Fruit fly (Drosophila melanogaster) whole organism, embryonic: Measurements from ENCODE around the gene Polr2G.
A peak's percentile ranks its signal among the peaks of the same experiment; 100 is the strongest.

Experiments
- Blimp-1 ChIP-seq: fragments of 200-800 bp; sonication (Bioruptor generic); optimal IDR thresholded peaks from 3 replicates; lab custom pipeline; 2018; ENCODE audit warnings: missing biosample characterization, missing genetic modification characterization, mild to moderate bottlenecking, moderate library complexity, missing genetic modification reagents
- CG10565 ChIP-seq: fragments of 200-800 bp; sonication (Bioruptor generic); optimal IDR thresholded peaks from 3 replicates; lab custom pipeline; 2016; ENCODE audit warnings: missing biosample characterization, mild to moderate bottlenecking, missing genetic modification characterization
- CG11247 ChIP-seq: fragments of 200-800 bp; sonication (Bioruptor generic); IDR thresholded peaks from 2 replicates; pipeline ENCODE4 v1.3.6; 2022; ENCODE audit warnings: missing biosample characterization, missing genetic modification characterization
- CG11398 ChIP-seq: fragments of 200-800 bp; sonication (Bioruptor generic); optimal IDR thresholded peaks from 2 replicates; lab custom pipeline; 2016; ENCODE audit warnings: missing biosample characterization, missing genetic modification characterization
- CG11456 ChIP-seq: fragments of 200-800 bp; sonication (Bioruptor generic); IDR thresholded peaks from 3 replicates; pipeline ENCODE4 v1.3.6; 2022; ENCODE audit warnings: missing biosample characterization, missing genetic modification characterization
- CG11695 ChIP-seq: fragments of 200-800 bp; sonication (Bioruptor generic); IDR thresholded peaks from 3 replicates; pipeline ENCODE4 v1.3.6; 2022; ENCODE audit warnings: missing biosample characterization, missing genetic modification characterization
- CG12155 ChIP-seq: fragments of 200-800 bp; sonication (Bioruptor generic); optimal IDR thresholded peaks from 3 replicates; lab custom pipeline; 2016; ENCODE audit warnings: missing biosample characterization, missing genetic modification characterization
- CG12942 ChIP-seq: fragments of 200-800 bp; sonication (Bioruptor generic); optimal IDR thresholded peaks from 3 replicates; lab custom pipeline; 2016; ENCODE audit warnings: missing biosample characterization, missing genetic modification characterization
- CG13287 ChIP-seq: fragments of 200-800 bp; sonication (Bioruptor generic); IDR thresholded peaks from 2 replicates; pipeline ENCODE4 v1.3.6; 2022; ENCODE audit warnings: missing biosample characterization, missing genetic modification characterization; ENCODE audit not compliant: partially characterized antibody
- CG14014 ChIP-seq: fragments of 200-800 bp; sonication (Bioruptor generic); IDR thresholded peaks from 2 replicates; pipeline ENCODE4 v1.3.6; 2022; ENCODE audit warnings: missing biosample characterization, missing genetic modification characterization
- CG14441 ChIP-seq: fragments of 200-800 bp; sonication (Bioruptor generic); IDR thresholded peaks from 2 replicates; pipeline ENCODE4 v1.3.6; 2022; ENCODE audit warnings: missing biosample characterization, missing genetic modification characterization
- CG17568 ChIP-seq: fragments of 200-800 bp; sonication (Bioruptor generic); optimal IDR thresholded peaks from 2 replicates; lab custom pipeline; 2018; ENCODE audit warnings: missing biosample characterization, mild to moderate bottlenecking, missing genetic modification characterization, moderate library complexity
- CG2116 ChIP-seq: fragments of 200-800 bp; sonication (Bioruptor generic); optimal IDR thresholded peaks from 3 replicates; lab custom pipeline; 2018; ENCODE audit warnings: missing biosample characterization, mild to moderate bottlenecking, missing genetic modification characterization
- CG2129 ChIP-seq: fragments of 200-800 bp; sonication (Bioruptor generic); IDR thresholded peaks from 2 replicates; pipeline ENCODE4 v1.3.6; 2022; ENCODE audit warnings: missing biosample characterization, missing genetic modification characterization; ENCODE audit not compliant: partially characterized antibody
- CG2202 ChIP-seq: fragments of 200-800 bp; sonication (Bioruptor generic); optimal IDR thresholded peaks from 2 replicates; lab custom pipeline; 2018; ENCODE audit warnings: missing biosample characterization, mild to moderate bottlenecking, missing genetic modification characterization
- CG2889 ChIP-seq: fragments of 200-800 bp; sonication (Bioruptor generic); IDR thresholded peaks from 3 replicates; pipeline ENCODE4 v1.3.6; 2022; ENCODE audit warnings: missing biosample characterization, missing genetic modification characterization
- CG31224 ChIP-seq: fragments of 200-800 bp; sonication (Bioruptor generic); IDR thresholded peaks from 2 replicates; pipeline ENCODE4 v1.3.6; 2022; ENCODE audit warnings: missing biosample characterization, missing genetic modification characterization
- CG4328 ChIP-seq: fragments of 200-800 bp; sonication (Bioruptor generic); optimal IDR thresholded peaks from 3 replicates; lab custom pipeline; 2017; ENCODE audit warnings: missing biosample characterization, missing genetic modification reagents, missing genetic modification characterization
- CG5180 ChIP-seq: fragments of 200-800 bp; sonication (Bioruptor generic); optimal IDR thresholded peaks from 3 replicates; lab custom pipeline; 2017; ENCODE audit warnings: missing biosample characterization, missing genetic modification characterization, mild to moderate bottlenecking, moderate library complexity, missing genetic modification reagents
- CG5245 ChIP-seq: fragments of 200-800 bp; sonication (Bioruptor generic); optimal IDR thresholded peaks from 3 replicates; lab custom pipeline; 2016; ENCODE audit warnings: missing biosample characterization, missing genetic modification characterization
- CG6791 ChIP-seq: fragments of 200-800 bp; sonication (Bioruptor generic); IDR thresholded peaks from 3 replicates; pipeline ENCODE4 v1.3.6; 2022; ENCODE audit warnings: missing biosample characterization, missing genetic modification characterization; ENCODE audit not compliant: partially characterized antibody
- CG7372 ChIP-seq: fragments of 200-800 bp; sonication (Bioruptor generic); IDR thresholded peaks from 2 replicates; pipeline ENCODE4 v1.3.6; 2022; ENCODE audit warnings: missing biosample characterization, missing genetic modification characterization
- CG8388 ChIP-seq: fragments of 200-800 bp; sonication (Bioruptor generic); optimal IDR thresholded peaks from 2 replicates; lab custom pipeline; 2019; ENCODE audit warnings: missing biosample characterization, mild to moderate bottlenecking, missing genetic modification characterization, moderate library complexity
- CG9817 ChIP-seq: fragments of 200-800 bp; sonication (Bioruptor generic); optimal IDR thresholded peaks from 2 replicates; lab custom pipeline; 2018; ENCODE audit warnings: missing biosample characterization, mild to moderate bottlenecking, missing genetic modification characterization, moderate library complexity
- Dbx ChIP-seq: fragments of 200-800 bp; sonication (Bioruptor generic); IDR thresholded peaks from 3 replicates; pipeline ENCODE4 v1.3.6; 2022; ENCODE audit warnings: missing biosample characterization, missing genetic modification characterization
- Fer1 ChIP-seq: fragments of 200-800 bp; sonication (Bioruptor generic); optimal IDR thresholded peaks from 2 replicates; lab custom pipeline; 2017; ENCODE audit warnings: missing biosample characterization, mild to moderate bottlenecking, missing genetic modification characterization
- Fer2 ChIP-seq: fragments of 200-800 bp; sonication (Bioruptor generic); optimal IDR thresholded peaks from 2 replicates; lab custom pipeline; 2018; ENCODE audit warnings: missing biosample characterization, mild to moderate bottlenecking, missing genetic modification characterization, moderate library complexity
- Hsf ChIP-seq: fragments of 200-800 bp; sonication (Bioruptor generic); optimal IDR thresholded peaks from 3 replicates; lab custom pipeline; 2016; ENCODE audit warnings: missing biosample characterization, missing genetic modification characterization
- Lhr ChIP-seq: fragments of 200-800 bp; sonication (Bioruptor generic); optimal IDR thresholded peaks from 3 replicates; lab custom pipeline; 2017; ENCODE audit warnings: mild to moderate bottlenecking, missing biosample characterization, missing genetic modification reagents, missing genetic modification characterization
- Oaz ChIP-seq: fragments of 200-800 bp; sonication (Bioruptor generic); IDR thresholded peaks from 2 replicates; pipeline ENCODE4 v1.3.6; 2022; ENCODE audit warnings: missing biosample characterization, missing genetic modification characterization
- Pdp1 ChIP-seq, 2 experiments: fragments of 200-800 bp; sonication (Bioruptor generic); optimal IDR thresholded peaks; 3 replicates each; lab custom pipeline; 2016; ENCODE audit warnings: missing biosample characterization in 2 of 2, missing genetic modification characterization in 2 of 2, mild to moderate bottlenecking in 1 of 2, moderate library complexity in 1 of 2
- Sin3A ChIP-seq: fragments of >200 bp; optimal IDR thresholded peaks from 2 replicates; lab custom pipeline; 2018
- ash1 ChIP-seq: fragments of 200-800 bp; sonication (Bioruptor generic); optimal IDR thresholded peaks from 2 replicates; lab custom pipeline; 2018; ENCODE audit warnings: missing biosample characterization, mild to moderate bottlenecking, missing genetic modification characterization
- bigmax ChIP-seq: fragments of 200-800 bp; sonication (Bioruptor generic); optimal IDR thresholded peaks from 2 replicates; lab custom pipeline; 2018; ENCODE audit warnings: missing biosample characterization, mild to moderate bottlenecking, missing genetic modification characterization
- chif ChIP-seq, 2 experiments: fragments of 200-800 bp; sonication (Bioruptor generic); optimal IDR thresholded peaks; 3 replicates each; lab custom pipeline; 2016; ENCODE audit warnings: missing biosample characterization in 2 of 2, missing genetic modification characterization in 2 of 2
- dan ChIP-seq: fragments of 200-800 bp; sonication (Bioruptor generic); IDR thresholded peaks from 2 replicates; pipeline ENCODE4 v1.3.6; 2022; ENCODE audit warnings: missing biosample characterization, missing genetic modification characterization
- dysf ChIP-seq: fragments of 200-800 bp; sonication (Bioruptor generic); IDR thresholded peaks from 3 replicates; pipeline ENCODE4 v1.3.6; 2022; ENCODE audit warnings: missing biosample characterization, missing genetic modification characterization
- ems ChIP-seq: fragments of 200-800 bp; sonication (Bioruptor generic); optimal IDR thresholded peaks from 3 replicates; lab custom pipeline; 2016; ENCODE audit warnings: missing biosample characterization, missing genetic modification characterization
- gfzf ChIP-seq: fragments of 200-800 bp; sonication (Bioruptor generic); optimal IDR thresholded peaks from 2 replicates; lab custom pipeline; 2016; ENCODE audit warnings: missing biosample characterization, mild to moderate bottlenecking, missing genetic modification characterization, moderate library complexity
- nom ChIP-seq: fragments of 200-800 bp; sonication (Bioruptor generic); optimal IDR thresholded peaks from 2 replicates; lab custom pipeline; 2017; ENCODE audit warnings: missing biosample characterization, missing genetic modification characterization, mild to moderate bottlenecking, moderate library complexity, missing genetic modification reagents
- otp ChIP-seq: fragments of 200-800 bp; sonication (Bioruptor generic); IDR thresholded peaks from 3 replicates; pipeline ENCODE4, ENCODE4 v1.3.6; 2022; ENCODE audit warnings: missing biosample characterization, missing genetic modification characterization
- pfk ChIP-seq: fragments of 200-800 bp; sonication (Bioruptor generic); optimal IDR thresholded peaks from 2 replicates; lab custom pipeline; 2018; ENCODE audit warnings: missing biosample characterization, mild to moderate bottlenecking, missing genetic modification characterization, moderate library complexity
- pros ChIP-seq: fragments of 200-800 bp; sonication (Bioruptor generic); optimal IDR thresholded peaks from 3 replicates; lab custom pipeline; 2019; ENCODE audit warnings: missing biosample characterization, mild to moderate bottlenecking, missing genetic modification characterization, moderate library complexity
- psq ChIP-seq: fragments of 200-800 bp; sonication (Bioruptor generic); optimal IDR thresholded peaks from 2 replicates; lab custom pipeline; 2017; ENCODE audit warnings: missing biosample characterization, missing genetic modification characterization
- rib ChIP-seq: fragments of 200-800 bp; sonication (Bioruptor generic); IDR thresholded peaks from 2 replicates; pipeline ENCODE4 v1.3.6; 2022; ENCODE audit warnings: missing biosample characterization, missing genetic modification characterization
- ro ChIP-seq: fragments of 200-800 bp; sonication (Bioruptor generic); IDR thresholded peaks from 2 replicates; pipeline ENCODE4 v1.3.6; 2022; ENCODE audit warnings: missing biosample characterization, missing genetic modification characterization
- sens-2 ChIP-seq: fragments of 200-800 bp; sonication (Bioruptor generic); IDR thresholded peaks from 2 replicates; pipeline ENCODE4 v1.3.6; 2022; ENCODE audit warnings: missing biosample characterization, missing genetic modification characterization
- twi ChIP-seq: fragments of 200-800 bp; optimal IDR thresholded peaks from 2 replicates; lab custom pipeline; 2019; ENCODE audit warnings: missing biosample characterization, mild to moderate bottlenecking, missing genetic modification characterization, moderate library complexity

Polr2G gene

dm6 chr3R:15196134-15197034 lies 26.6 kb downstream of the Polr2G start, which contains the start of the genes Kpc1 and CG42542 (continued):
- no peak; the same call in 1 of the 2 replicates for TF ChIP-seq sens-2
- peak; percentile 54; the same call in 1 of the 2 replicates for TF ChIP-seq CG14441
- TF ChIP-seq Hsf (GFP tag; lab: Kevin White, UChicago): peak; percentile 87
- no peak for TF ChIP-seq dan (GFP tag; lab: Robert Waterston, UW)
- peak; percentile 56 for TF ChIP-seq Lhr (GFP tag; lab: Kevin White, UChicago)
- TF ChIP-seq CG2129 (GFP tag; lab: Robert Waterston, UW): peak; percentile 75
- TF ChIP-seq bigmax (GFP tag; lab: Kevin White, UChicago): no peak
- peak; percentile 12 for TF ChIP-seq Fer2 (tag; lab: Kevin White, UChicago)
- TF ChIP-seq CG11456: peak; percentile 75; the same call in 2 of the 3 replicates
- TF ChIP-seq otp (GFP tag; lab: Robert Waterston, UW): peak; percentile 67; the same call in 1 of the 3 replicates
- TF ChIP-seq ash1 (GFP tag; lab: Kevin White, UChicago): peak; percentile 54
- TF ChIP-seq CG13287: peak; percentile 93
- peak; percentile 90 for TF ChIP-seq Blimp-1 (GFP tag; lab: Kevin White, UChicago)
- TF ChIP-seq CG11695 (GFP tag; lab: Robert Waterston, UW): no peak
- TF ChIP-seq CG10565: no peak
- TF ChIP-seq Pdp1 (GFP tag; optimal IDR thresholded peaks at IDR 0.05; lab: Kevin White, UChicago): peak; percentile 76 to 83
- TF ChIP-seq ro (GFP tag; lab: Robert Waterston, UW): no peak
- TF ChIP-seq CG2202 (tag; lab: Kevin White, UChicago): peak; percentile 26
- TF ChIP-seq CG7372: peak; percentile 44
- peak; percentile 80 for TF ChIP-seq ems (GFP tag; lab: Kevin White, UChicago)
- TF ChIP-seq dysf (GFP tag; lab: Robert Waterston, UW): peak; percentile 44; the same call in 1 of the 3 replicates
- TF ChIP-seq pros: no peak
- peak; percentile 48 for TF ChIP-seq twi (tag; lab: Kevin White, UChicago)
- peak; percentile 50 for TF ChIP-seq psq (GFP tag; lab: Kevin White, UChicago)
- TF ChIP-seq CG5245: peak; percentile 50
- no peak for TF ChIP-seq Fer1 (GFP tag; lab: Kevin White, UChicago)
- TF ChIP-seq CG8388 (GFP tag; lab: Kevin White, UChicago): peak; percentile 49
- TF ChIP-seq chif (GFP tag; optimal IDR thresholded peaks at IDR 0.05; lab: Kevin White, UChicago): peak; percentile 63 to 70
- TF ChIP-seq CG2116: peak; percentile 59
- TF ChIP-seq nom (GFP tag; lab: Kevin White, UChicago): no peak
- TF ChIP-seq CG6791 (GFP tag; lab: Robert Waterston, UW): peak; percentile 80
- peak; percentile 69 for TF ChIP-seq CG12942
- TF ChIP-seq CG17568 (GFP tag; lab: Kevin White, UChicago): no peak
- TF ChIP-seq CG14014 (GFP tag; lab: Robert Waterston, UW): peak; percentile 53; the same call in 1 of the 2 replicates
- TF ChIP-seq pfk (GFP tag; lab: Kevin White, UChicago): no peak
- peak; percentile 23 for TF ChIP-seq gfzf
- TF ChIP-seq CG31224 (GFP tag; lab: Robert Waterston, UW): no peak; the same call in 1 of the 2 replicates
- TF ChIP-seq CG9817 (tag; lab: Kevin White, UChicago): peak; percentile 47
- TF ChIP-seq CG11247 (GFP tag; lab: Robert Waterston, UW): peak; percentile 69
- no peak for TF ChIP-seq Oaz (GFP tag; lab: Robert Waterston, UW)
- peak; percentile 74 for TF ChIP-seq CG12155 (GFP tag; lab: Kevin White, UChicago)
- peak; percentile 89 for TF ChIP-seq Dbx (GFP tag; lab: Robert Waterston, UW)
- TF ChIP-seq Sin3A: peak; percentile 89
- no peak; the same call in 2 of the 3 replicates for TF ChIP-seq CG2889
- no peak for TF ChIP-seq rib
- TF ChIP-seq CG11398 (GFP tag; lab: Kevin White, UChicago): no peak
- peak; percentile 2 for TF ChIP-seq CG5180
- TF ChIP-seq CG4328 (GFP tag; lab: Kevin White, UChicago): peak; percentile 50
